Fruit fly (Drosophila melanogaster) whole organism, wandering third instar larva: ENCODE results near the gene Nct.

Source experiments
- Abd-B ChIP-seq: fragments of >200 bp; optimal IDR thresholded peaks from 2 replicates; lab custom pipeline; 2017; ENCODE audit warnings: missing biosample characterization, missing genetic modification characterization
- CrebA ChIP-seq: fragments of 200-800 bp; sonication (Bioruptor generic); optimal IDR thresholded peaks from 2 replicates; lab custom pipeline; 2016; ENCODE audit warnings: missing biosample characterization, mild to moderate bottlenecking, missing genetic modification characterization, borderline replicate concordance
- Dif ChIP-seq: fragments of 200-275, 200-300 bp; sonication (Bioruptor generic); optimal IDR thresholded peaks from 2 replicates; lab custom pipeline; 2018; ENCODE audit warnings: missing biosample characterization, missing genetic modification characterization; ENCODE audit not compliant: partially characterized antibody
- Myc ChIP-seq: fragments of >200 bp; optimal IDR thresholded peaks from 2 replicates; lab custom pipeline; 2017
- Vsx2 ChIP-seq: fragments of 200-300, 225-300 bp; sonication (Bioruptor generic); optimal IDR thresholded peaks from 2 replicates; lab custom pipeline; 2018; ENCODE audit warnings: missing biosample characterization, missing genetic modification characterization; ENCODE audit not compliant: partially characterized antibody
- br ChIP-seq: fragments of 200-800 bp; sonication (Bioruptor generic); optimal IDR thresholded peaks from 2 replicates; lab custom pipeline; 2016; ENCODE audit warnings: missing biosample characterization, missing genetic modification characterization
- brk ChIP-seq: fragments of 200-800 bp; sonication (Bioruptor generic); optimal IDR thresholded peaks from 2 replicates; lab custom pipeline; 2016; ENCODE audit warnings: missing biosample characterization, mild to moderate bottlenecking, missing genetic modification characterization
- dmrt93B ChIP-seq: fragments of 200-800 bp; sonication (Bioruptor generic); optimal IDR thresholded peaks from 2 replicates; lab custom pipeline; 2018; ENCODE audit warnings: missing biosample characterization, mild to moderate bottlenecking, missing genetic modification characterization
- dsf ChIP-seq: sonication (Bioruptor generic); optimal IDR thresholded peaks from 2 replicates; lab custom pipeline; 2016; ENCODE audit warnings: missing biosample characterization, missing genetic modification characterization, borderline replicate concordance
- fru ChIP-seq: fragments of 200-800 bp; sonication (Bioruptor generic); optimal IDR thresholded peaks from 3 replicates; lab custom pipeline; 2016; ENCODE audit warnings: missing biosample characterization, mild to moderate bottlenecking, missing genetic modification characterization
- h ChIP-seq: fragments of 200-800 bp; sonication (Bioruptor generic); optimal IDR thresholded peaks from 3 replicates; lab custom pipeline; 2016; ENCODE audit warnings: missing biosample characterization, mild to moderate bottlenecking, missing genetic modification characterization
- lola ChIP-seq: fragments of >200 bp; optimal IDR thresholded peaks from 2 replicates; lab custom pipeline; 2017; ENCODE audit warnings: missing biosample characterization, missing genetic modification characterization
- rgr ChIP-seq: fragments of 200-800 bp; sonication (Bioruptor generic); optimal IDR thresholded peaks from 3 replicates; lab custom pipeline; 2016; ENCODE audit warnings: missing biosample characterization, mild to moderate bottlenecking, missing genetic modification characterization

DNA sequence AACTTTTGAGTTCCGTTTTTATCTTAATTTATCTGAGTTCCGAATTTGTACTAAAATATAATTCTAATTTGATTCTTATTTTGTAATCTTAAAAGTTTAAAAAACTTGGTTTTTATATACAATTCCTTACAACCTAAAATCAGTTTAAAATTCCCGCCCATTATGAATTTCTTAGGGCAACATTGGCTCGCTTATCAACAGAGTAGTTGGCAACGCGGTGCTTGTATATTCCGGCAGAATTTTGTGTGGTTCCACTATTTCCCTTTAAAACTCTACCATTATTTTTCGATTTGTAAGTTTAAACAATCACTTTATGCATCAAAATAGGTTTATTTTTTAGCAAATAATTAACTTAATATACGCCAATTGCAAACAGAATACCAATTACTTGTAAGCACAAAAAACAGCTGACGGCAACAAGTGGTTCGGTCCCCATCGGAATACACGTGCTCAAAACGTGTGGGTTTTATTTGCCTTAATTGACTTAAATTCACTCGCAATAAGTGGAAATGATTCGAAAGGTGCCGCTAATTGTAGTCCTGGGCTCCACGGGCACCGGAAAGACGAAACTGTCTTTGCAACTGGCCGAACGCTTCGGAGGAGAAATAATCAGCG, 25.5 kb downstream of the Nct start, which contains the start of the genes CG11089 and CG31381:
- no peak for TF ChIP-seq Vsx2 (GFP tag; lab: Kevin White, UChicago)
- no peak for TF ChIP-seq fru (GFP tag; lab: Kevin White, UChicago)
- TF ChIP-seq rgr (GFP tag; lab: Kevin White, UChicago) = no peak
- TF ChIP-seq Abd-B (GFP tag; lab: Kevin White, UChicago) = no peak
- TF ChIP-seq lola = no peak
- TF ChIP-seq dmrt93B (GFP tag; lab: Kevin White, UChicago) = no peak
- TF ChIP-seq br (GFP tag; lab: Kevin White, UChicago) = no peak
- no peak for TF ChIP-seq CrebA (GFP tag; lab: Kevin White, UChicago)
- no peak for TF ChIP-seq brk (GFP tag; lab: Kevin White, UChicago)
- TF ChIP-seq h (GFP tag; lab: Kevin White, UChicago) = no peak
- peak; percentile 54 for TF ChIP-seq Myc (lab: Kevin White, UChicago)
- TF ChIP-seq dsf = no peak
- no peak for TF ChIP-seq Dif (GFP tag; lab: Kevin White, UChicago)
